Fruit fly (Drosophila melanogaster): ENCODE measurements around the gene Dred.

Gene Dred

dm6 chr3L:19557197-19557995 is 13.4 kb upstream of the Dred start:
- TF ChIP-seq salr (GFP tag; optimal IDR thresholded peaks at IDR 0.05) (peak in 1 of 2 experiments; percentile 82), dac (GFP tag; optimal IDR thresholded peaks at IDR 0.05) (no peak), net (GFP tag; optimal IDR thresholded peaks at IDR 0.05) (peak; percentile 24), eg (GFP tag; IDR thresholded peaks at IDR 0.05) (no peak), CG16779 (tag; optimal IDR thresholded peaks at IDR 0.05) (peak; percentile 22), CG8319 (GFP tag; optimal IDR thresholded peaks at IDR 0.05) (peak; percentile 39), Met (GFP tag; optimal IDR thresholded peaks at IDR 0.05) (peak; percentile 32), Blimp-1 (GFP tag; optimal IDR thresholded peaks at IDR 0.05) (peak; percentile 50), Sox15 (GFP tag; optimal IDR thresholded peaks at IDR 0.05) (peak; percentile 49), acj6 (GFP tag; optimal IDR thresholded peaks at IDR 0.05) (peak; percentile 72), Ets21C (GFP tag; optimal IDR thresholded peaks at IDR 0.05) (no peak), CG6854 (GFP tag; optimal IDR thresholded peaks at IDR 0.05) (no peak), CG10631 (GFP tag; optimal IDR thresholded peaks at IDR 0.05) (peak; percentile 84), Ets96B (tag; optimal IDR thresholded peaks at IDR 0.05) (peak; percentile 83), CG15336 (GFP tag; IDR thresholded peaks at IDR 0.05) (0 out of 2 replicates have a peak, but pooled peaks have one; percentile 16), Smox (GFP tag; optimal IDR thresholded peaks at IDR 0.05) (peak; percentile 44), Eip93F (GFP tag; optimal IDR thresholded peaks at IDR 0.05) (no peak), CG9139 (GFP tag; optimal IDR thresholded peaks at IDR 0.05) (no peak), lz (GFP tag; optimal IDR thresholded peaks at IDR 0.05) (peak; percentile 28), vri (GFP tag; optimal IDR thresholded peaks at IDR 0.05) (no peak), CG3919 (GFP tag; optimal IDR thresholded peaks at IDR 0.05) (peak; percentile 63), Hr39 (GFP tag; optimal IDR thresholded peaks at IDR 0.05) (peak; percentile 8), Gug (GFP tag; IDR thresholded peaks at IDR 0.05) (no peak), fd59A (GFP tag; optimal IDR thresholded peaks at IDR 0.05) (no peak), CG7368 (GFP tag; optimal IDR thresholded peaks at IDR 0.05) (no peak), Eip78C (GFP tag) (peak; percentile 51), ss (GFP tag; optimal IDR thresholded peaks at IDR 0.05) (peak; percentile 54 to 76), CG8632 (GFP tag; optimal IDR thresholded peaks at IDR 0.05) (peak; percentile 80), fkh (GFP tag; optimal IDR thresholded peaks at IDR 0.05) (no peak), Sox14 (GFP tag; optimal IDR thresholded peaks at IDR 0.05) (no peak), CG10669 (GFP tag; optimal IDR thresholded peaks at IDR 0.05) (peak; percentile 48), esn (GFP tag; optimal IDR thresholded peaks at IDR 0.05) (peak; percentile 69), spab (GFP tag; optimal IDR thresholded peaks at IDR 0.05) (peak; percentile 63), CG6808 (GFP tag; optimal IDR thresholded peaks at IDR 0.05) (peak; percentile 63), CG6792 (GFP tag; optimal IDR thresholded peaks at IDR 0.05) (peak; percentile 52), CG34406 (GFP tag; optimal IDR thresholded peaks at IDR 0.05) (peak; percentile 77), OdsH (GFP tag; optimal IDR thresholded peaks at IDR 0.05) (peak; percentile 73), CG11762 (GFP tag; optimal IDR thresholded peaks at IDR 0.05; ENCODE audit: insufficient read depth) (peak; percentile 41), pdm3 (GFP tag; optimal IDR thresholded peaks at IDR 0.05) (no peak), fd85E (GFP tag; optimal IDR thresholded peaks at IDR 0.05) (no peak), Hr4 (GFP tag; optimal IDR thresholded peaks at IDR 0.05) (peak; percentile 6), achi (GFP tag; optimal IDR thresholded peaks at IDR 0.05) (peak; percentile 66), cyc (GFP tag; optimal IDR thresholded peaks at IDR 0.05) (peak; percentile 23), CG31627 (GFP tag; optimal IDR thresholded peaks at IDR 0.05) (peak; percentile 3), CG1621 (tag; optimal IDR thresholded peaks at IDR 0.05) (peak; percentile 50), topi (GFP tag; optimal IDR thresholded peaks at IDR 0.05) (peak; percentile 25), Sox102F (GFP tag; optimal IDR thresholded peaks at IDR 0.05) (no peak), Eip75B (GFP tag; optimal IDR thresholded peaks at IDR 0.05) (peak; percentile 0), Lpt (GFP tag; optimal IDR thresholded peaks at IDR 0.05) (no peak), CG3032 (tag; optimal IDR thresholded peaks at IDR 0.05) (peak; percentile 88), svp (GFP tag) (peak; percentile 74)

Data from whole organism, prepupa.